Worm (Caenorhabditis elegans): ENCODE results near the gene F07G11.3.
"Not testable (repeated sequence)": the region's sequence is repeated elsewhere in the genome, so short reads cannot be mapped to it uniquely, and the experiment has no call there.

F07G11.3 gene

ce11 chrV:7328092-7328491, 29.5 kb downstream of the F07G11.3 start, which contains the start of gene clec-7:
Gene clec-7, plus strand, starts transcription at chrV:7328392.
- TF ChIP-seq T22C8.4 (GFP tag; IDR thresholded peaks at IDR 0.05) (no peak), flt-1 (GFP tag; IDR thresholded peaks at IDR 0.05) (no peak), klf-2 (GFP tag; conservative IDR thresholded peaks at IDR 0.05) (no peak), cog-1 (tag; optimal IDR thresholded peaks at IDR 0.05) (no peak), ref-1 (GFP tag; conservative IDR thresholded peaks at IDR 0.05) (no peak), ztf-29 (GFP tag; IDR thresholded peaks at IDR 0.05) (no peak), tab-1 (GFP tag; IDR thresholded peaks at IDR 0.05) (no peak), med-1 (GFP tag; optimal IDR thresholded peaks at IDR 0.05; ENCODE audit: insufficient read depth) (no peak), ztf-23 (GFP tag; IDR thresholded peaks at IDR 0.05) (no peak)

- TF ChIP-seq flt-1 (GFP tag; IDR thresholded peaks at IDR 0.05) (no peak), tab-1 (GFP tag; IDR thresholded peaks at IDR 0.05) (no peak), cog-1 (tag; optimal IDR thresholded peaks at IDR 0.05) (no peak), klf-2 (GFP tag; conservative IDR thresholded peaks at IDR 0.05) (no peak), ztf-29 (GFP tag; IDR thresholded peaks at IDR 0.05) (no peak), med-1 (GFP tag; optimal IDR thresholded peaks at IDR 0.05; ENCODE audit: insufficient read depth) (no peak), ref-1 (GFP tag; conservative IDR thresholded peaks at IDR 0.05) (no peak), T22C8.4 (GFP tag; IDR thresholded peaks at IDR 0.05) (no peak), ztf-23 (GFP tag; IDR thresholded peaks at IDR 0.05) (no peak)
Measured at ce11 chrV:7330868-7331267, 32.3 kb downstream of the F07G11.3 start, which contains the start of gene F10G2.2. Gene F10G2.2, plus strand, starts transcription at chrV:7331168.

- no peak for TF ChIP-seq ref-1 (GFP tag; conservative IDR thresholded peaks at IDR 0.05)
- no peak for TF ChIP-seq T22C8.4 (GFP tag; IDR thresholded peaks at IDR 0.05)
- TF ChIP-seq med-1 (GFP tag; optimal IDR thresholded peaks at IDR 0.05; ENCODE audit: insufficient read depth) = no peak
- TF ChIP-seq ztf-23 (GFP tag; IDR thresholded peaks at IDR 0.05) = no peak
- no peak for TF ChIP-seq flt-1 (GFP tag; IDR thresholded peaks at IDR 0.05)
- no peak for TF ChIP-seq ztf-29 (GFP tag; IDR thresholded peaks at IDR 0.05)
- no peak for TF ChIP-seq klf-2 (GFP tag; conservative IDR thresholded peaks at IDR 0.05)
- TF ChIP-seq cog-1 (tag; optimal IDR thresholded peaks at IDR 0.05) = no peak
- TF ChIP-seq tab-1 (GFP tag; IDR thresholded peaks at IDR 0.05) = no peak
Measured at ce11 chrV:7332253-7332652, 33.7 kb downstream of the F07G11.3 start, which contains the start of gene F10G2.1. Gene F10G2.1, plus strand, starts transcription at chrV:7332553.

ce11 chrV:7337218-7337617, 38.7 kb downstream of the F07G11.3 start, which contains the start of gene F10G2.7:
Gene F10G2.7, minus strand, starts transcription at chrV:7337318.
- TF ChIP-seq med-1 (GFP tag; optimal IDR thresholded peaks at IDR 0.05; ENCODE audit: insufficient read depth); klf-2 (GFP tag; conservative IDR thresholded peaks at IDR 0.05); ref-1 (GFP tag; conservative IDR thresholded peaks at IDR 0.05): not testable (repeated sequence)

ce11 chrV:7339831-7340230, 41.3 kb downstream of the F07G11.3 start, which contains the start of gene srh-187:
Gene srh-187, minus strand, starts transcription at chrV:7339931.
- TF ChIP-seq ref-1 (GFP tag; conservative IDR thresholded peaks at IDR 0.05) = no peak
- no peak for TF ChIP-seq klf-2 (GFP tag; conservative IDR thresholded peaks at IDR 0.05)
- TF ChIP-seq ztf-23 (GFP tag; IDR thresholded peaks at IDR 0.05) = no peak
- no peak for TF ChIP-seq med-1 (GFP tag; optimal IDR thresholded peaks at IDR 0.05; ENCODE audit: insufficient read depth)
- TF ChIP-seq T22C8.4 (GFP tag; IDR thresholded peaks at IDR 0.05) = no peak
- TF ChIP-seq ztf-29 (GFP tag; IDR thresholded peaks at IDR 0.05) = no peak
- TF ChIP-seq flt-1 (GFP tag; IDR thresholded peaks at IDR 0.05) = no peak
- no peak for TF ChIP-seq tab-1 (GFP tag; IDR thresholded peaks at IDR 0.05)
- TF ChIP-seq cog-1 (tag; optimal IDR thresholded peaks at IDR 0.05) = no peak

ce11 chrV:7341942-7342341, 43.4 kb downstream of the F07G11.3 start, which contains the start of the genes nhr-263 and nhr-148:
Gene nhr-263, minus strand, starts transcription at chrV:7342042.
Gene nhr-148, plus strand, starts transcription at chrV:7342156.
- TF ChIP-seq klf-2 (GFP tag; conservative IDR thresholded peaks at IDR 0.05) (no peak), ztf-23 (GFP tag; IDR thresholded peaks at IDR 0.05) (no peak), med-1 (GFP tag; optimal IDR thresholded peaks at IDR 0.05; ENCODE audit: insufficient read depth) (no peak), ref-1 (GFP tag; conservative IDR thresholded peaks at IDR 0.05) (no peak), cog-1 (tag; optimal IDR thresholded peaks at IDR 0.05) (no peak)

ce11 chrV:7343522-7343921, 45.0 kb downstream of the F07G11.3 start, which contains the start of gene srh-244:
Gene srh-244, plus strand, starts transcription at chrV:7343822.
- TF ChIP-seq tab-1 (GFP tag; IDR thresholded peaks at IDR 0.05) (no peak), med-1 (GFP tag; optimal IDR thresholded peaks at IDR 0.05; ENCODE audit: insufficient read depth) (no peak), klf-2 (GFP tag; conservative IDR thresholded peaks at IDR 0.05) (no peak), ztf-29 (GFP tag; IDR thresholded peaks at IDR 0.05) (no peak), ztf-23 (GFP tag; IDR thresholded peaks at IDR 0.05) (no peak), flt-1 (GFP tag; IDR thresholded peaks at IDR 0.05) (no peak), T22C8.4 (GFP tag; IDR thresholded peaks at IDR 0.05) (no peak), cog-1 (tag; optimal IDR thresholded peaks at IDR 0.05) (no peak), ref-1 (GFP tag; conservative IDR thresholded peaks at IDR 0.05) (no peak)

- TF ChIP-seq T22C8.4 (GFP tag; IDR thresholded peaks at IDR 0.05); med-1 (GFP tag; optimal IDR thresholded peaks at IDR 0.05; ENCODE audit: insufficient read depth); flt-1 (GFP tag; IDR thresholded peaks at IDR 0.05): not testable (repeated sequence)
Measured at ce11 chrV:7345494-7345893, 46.9 kb downstream of the F07G11.3 start, which contains the start of gene nhr-147. Gene nhr-147, plus strand, starts transcription at chrV:7345794.

- TF ChIP-seq ztf-29 (GFP tag; IDR thresholded peaks at IDR 0.05) = no peak
- TF ChIP-seq tab-1 (GFP tag; IDR thresholded peaks at IDR 0.05) = no peak
- no peak for TF ChIP-seq med-1 (GFP tag; optimal IDR thresholded peaks at IDR 0.05; ENCODE audit: insufficient read depth)
- no peak for TF ChIP-seq klf-2 (GFP tag; conservative IDR thresholded peaks at IDR 0.05)
- TF ChIP-seq ref-1 (GFP tag; conservative IDR thresholded peaks at IDR 0.05) = no peak
Measured at ce11 chrV:7349541-7349940, 51.0 kb downstream of the F07G11.3 start, which contains the start of gene nhr-149. Gene nhr-149, minus strand, starts transcription at chrV:7349641.

All from whole organism, midembryonic.